Worm (Caenorhabditis elegans) whole organism, L3 larva: ENCODE data around the gene dpm-1.
A peak's percentile ranks its signal among the peaks of the same experiment; 100 is the strongest.

ENCODE experiments used
- R02D3.7 ChIP-seq: fragments of 150-350 bp; optimal IDR thresholded peaks from 2 replicates; lab custom pipeline; 2014; ENCODE audit warnings: missing biosample characterization, missing genetic modification characterization
- aly-2 ChIP-seq: fragments of 150-350 bp; optimal IDR thresholded peaks from 2 replicates; lab custom pipeline; 2014; ENCODE audit warnings: missing biosample characterization, missing genetic modification characterization
- egl-27 ChIP-seq: sonication (generic microtip); optimal IDR thresholded peaks from 4 replicates; lab custom pipeline; 2017; ENCODE audit warnings: missing biosample characterization, missing genetic modification reagents, missing genetic modification characterization
- elt-1 ChIP-seq: fragments of 150-350 bp; optimal IDR thresholded peaks from 2 replicates; lab custom pipeline; 2014; ENCODE audit warnings: missing biosample characterization, missing genetic modification characterization
- hmg-11 ChIP-seq: sonication (generic microtip); optimal IDR thresholded peaks from 2 replicates; lab custom pipeline; 2016; ENCODE audit warnings: missing genetic modification characterization, missing compliant biosample characterization
- nhr-237 ChIP-seq: fragments of 150-350 bp; optimal IDR thresholded peaks from 2 replicates; lab custom pipeline; 2014; ENCODE audit warnings: missing biosample characterization, missing genetic modification characterization
- nhr-43 ChIP-seq: sonication (generic microtip); optimal IDR thresholded peaks from 2 replicates; lab custom pipeline; 2016; ENCODE audit warnings: mild to moderate bottlenecking, missing genetic modification characterization, missing compliant biosample characterization; ENCODE audit not compliant: poor library complexity, severe bottlenecking
- pha-4 ChIP-seq: fragments of 150-350 bp; optimal IDR thresholded peaks from 2 replicates; lab custom pipeline; 2014; ENCODE audit warnings: missing biosample characterization, missing genetic modification reagents, missing genetic modification characterization
- snpc-4 ChIP-seq: fragments of 150-350 bp; optimal IDR thresholded peaks from 2 replicates; lab custom pipeline; 2014; ENCODE audit warnings: missing biosample characterization, missing genetic modification characterization

DNA sequence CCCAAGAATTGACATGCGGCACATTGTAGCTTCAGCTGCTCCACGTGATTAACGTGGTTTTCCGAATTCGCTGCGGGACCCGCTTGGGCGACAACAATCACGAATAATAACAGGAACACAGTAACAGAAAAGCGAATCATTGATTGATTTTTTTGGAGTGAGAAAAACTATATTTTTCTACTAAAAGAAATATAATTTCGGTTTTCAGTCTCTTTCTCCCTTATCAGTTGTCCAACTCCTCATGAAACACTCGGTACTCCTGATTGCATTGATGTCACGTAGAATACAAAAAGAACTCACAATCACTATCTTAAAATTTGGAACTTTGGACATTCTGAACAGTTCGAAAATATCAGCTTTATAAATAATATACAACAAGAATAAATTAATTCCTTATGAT is 16.6 kb upstream of the dpm-1 start, which contains the start of gene Y66H1A.5:
- TF ChIP-seq nhr-43 (tag; lab: Kevin White, UChicago) (no peak), aly-2 (tag; lab: Kevin White, UChicago) (no peak), elt-1 (tag; lab: Kevin White, UChicago) (no peak), nhr-237 (tag; lab: Kevin White, UChicago) (no peak), R02D3.7 (tag; lab: Kevin White, UChicago) (no peak), egl-27 (tag; lab: Kevin White, UChicago) (no peak), pha-4 (tag; lab: Kevin White, UChicago) (peak; percentile 26), hmg-11 (tag; lab: Kevin White, UChicago) (no peak), snpc-4 (tag; lab: Kevin White, UChicago) (no peak)
